Worm (Caenorhabditis elegans) whole organism, L1 larva: ENCODE results near the gene rps-12.

Source experiments
- C34B4.2 ChIP-seq: sonication (generic microtip); optimal IDR thresholded peaks from 2 replicates; lab custom pipeline; 2017; ENCODE audit warnings: mild to moderate bottlenecking, missing genetic modification characterization, missing compliant biosample characterization
- aha-1 ChIP-seq: fragments of 150-350 bp; optimal IDR thresholded peaks from 2 replicates; lab custom pipeline; 2014; ENCODE audit warnings: missing biosample characterization, missing genetic modification characterization
- ama-1 ChIP-seq: fragments of 150-350 bp; optimal IDR thresholded peaks from 2 replicates; lab custom pipeline; 2014
- ceh-82 ChIP-seq, 3 experiments: fragments of 150-350 bp in 1 of 3; sonication (generic microtip) in 2 of 3; optimal IDR thresholded peaks; 2 replicates each; lab custom pipeline; 2014 to 2017; ENCODE audit warnings: missing biosample characterization in 3 of 3, missing genetic modification characterization in 3 of 3
- dsc-1 ChIP-seq: sonication (generic microtip); optimal IDR thresholded peaks from 2 replicates; lab custom pipeline; 2016; ENCODE audit warnings: mild to moderate bottlenecking, missing genetic modification characterization, missing compliant biosample characterization
- egl-27 ChIP-seq, 2 experiments: fragments of 150-350 bp in 1 of 2; sonication (generic microtip); optimal IDR thresholded peaks; 3 replicates each; lab custom pipeline; 2017 to 2018; ENCODE audit warnings: missing biosample characterization in 2 of 2, missing genetic modification characterization in 2 of 2, missing genetic modification reagents in 2 of 2
- fkh-4 ChIP-seq: sonication (generic microtip); optimal IDR thresholded peaks from 2 replicates; lab custom pipeline; 2016; ENCODE audit warnings: missing compliant biosample characterization, missing genetic modification characterization, borderline replicate concordance
- hlh-17 ChIP-seq: fragments of 200-800 bp; sonication (Bioruptor generic); optimal IDR thresholded peaks from 2 replicates; lab custom pipeline; 2018; ENCODE audit warnings: missing genetic modification characterization, mild to moderate bottlenecking, missing compliant biosample characterization, moderate library complexity, borderline replicate concordance
- hlh-4 ChIP-seq: sonication (generic microtip); optimal IDR thresholded peaks from 2 replicates; lab custom pipeline; 2016; ENCODE audit warnings: mild to moderate bottlenecking, missing genetic modification characterization, missing compliant biosample characterization
- lin-13 ChIP-seq: fragments of 150-350 bp; optimal IDR thresholded peaks from 2 replicates; lab custom pipeline; 2014; ENCODE audit warnings: missing biosample characterization, missing genetic modification reagents, missing genetic modification characterization
- lin-14 ChIP-seq: fragments of 200-800 bp; sonication (Bioruptor generic); optimal IDR thresholded peaks from 2 replicates; lab custom pipeline; 2018; ENCODE audit warnings: mild to moderate bottlenecking, missing genetic modification characterization, moderate library complexity, missing compliant biosample characterization
- lir-3 ChIP-seq: sonication (generic microtip); optimal IDR thresholded peaks from 2 replicates; lab custom pipeline; 2016; ENCODE audit warnings: mild to moderate bottlenecking, missing genetic modification characterization, moderate library complexity, missing compliant biosample characterization; ENCODE audit not compliant: poor library complexity
- mef-2 ChIP-seq: fragments of 150-350 bp; optimal IDR thresholded peaks from 2 replicates; lab custom pipeline; 2014; ENCODE audit warnings: missing biosample characterization, missing genetic modification characterization
- nhr-11 ChIP-seq: fragments of 150-350 bp; optimal IDR thresholded peaks from 2 replicates; lab custom pipeline; 2014; ENCODE audit warnings: missing biosample characterization, missing genetic modification characterization
- nhr-12 ChIP-seq: sonication (generic microtip); optimal IDR thresholded peaks from 2 replicates; lab custom pipeline; 2017; ENCODE audit warnings: missing biosample characterization, missing genetic modification characterization
- nhr-19 ChIP-seq: fragments of 200-800 bp; sonication (Bioruptor generic); conservative IDR thresholded peaks from 2 replicates; pipeline ENCODE4 v1.3.6; 2022; ENCODE audit warnings: missing genetic modification characterization, missing compliant biosample characterization
- nhr-237 ChIP-seq: fragments of 150-350 bp; optimal IDR thresholded peaks from 2 replicates; lab custom pipeline; 2014; ENCODE audit warnings: missing biosample characterization, missing genetic modification characterization
- nhr-28 ChIP-seq: fragments of 150-350 bp; optimal IDR thresholded peaks from 2 replicates; lab custom pipeline; 2014; ENCODE audit warnings: missing biosample characterization, missing genetic modification characterization
- nhr-71 ChIP-seq: sonication (generic microtip); optimal IDR thresholded peaks from 2 replicates; lab custom pipeline; 2016; ENCODE audit warnings: mild to moderate bottlenecking, missing genetic modification characterization, moderate library complexity, missing compliant biosample characterization
- nhr-76 ChIP-seq: sonication (generic microtip); optimal IDR thresholded peaks from 2 replicates; lab custom pipeline; 2017; ENCODE audit warnings: missing biosample characterization, missing genetic modification characterization
- nhr-77 ChIP-seq: fragments of 150-350 bp; optimal IDR thresholded peaks from 2 replicates; lab custom pipeline; 2014; ENCODE audit warnings: missing biosample characterization, missing genetic modification characterization
- pqm-1 ChIP-seq: sonication (generic microtip); optimal IDR thresholded peaks from 3 replicates; lab custom pipeline; 2017; ENCODE audit warnings: missing biosample characterization, missing genetic modification characterization
- rnt-1 ChIP-seq: sonication (generic microtip); optimal IDR thresholded peaks from 2 replicates; lab custom pipeline; 2016; ENCODE audit warnings: mild to moderate bottlenecking, missing genetic modification characterization, moderate library complexity, missing compliant biosample characterization
- skn-1 ChIP-seq: fragments of 150-350 bp; optimal IDR thresholded peaks from 2 replicates; lab custom pipeline; 2014; ENCODE audit warnings: missing biosample characterization, missing genetic modification characterization
- swsn-7 ChIP-seq: sonication (generic microtip); optimal IDR thresholded peaks from 2 replicates; lab custom pipeline; 2016; ENCODE audit warnings: missing genetic modification characterization, missing compliant biosample characterization
- unc-62 ChIP-seq: fragments of 150-350 bp; optimal IDR thresholded peaks from 2 replicates; lab custom pipeline; 2014; ENCODE audit warnings: missing biosample characterization, missing genetic modification reagents, missing genetic modification characterization
- unc-86 ChIP-seq: sonication (generic microtip); optimal IDR thresholded peaks from 2 replicates; lab custom pipeline; 2016; ENCODE audit warnings: missing genetic modification characterization, missing compliant biosample characterization
- unc-98 ChIP-seq: fragments of 200-800 bp; sonication (Bioruptor generic); IDR thresholded peaks from 2 replicates; pipeline ENCODE4 v1.3.6; 2022; ENCODE audit warnings: missing genetic modification characterization, missing compliant biosample characterization
- xbp-1 ChIP-seq: sonication (generic microtip); optimal IDR thresholded peaks from 2 replicates; lab custom pipeline; 2016; ENCODE audit warnings: missing genetic modification characterization, missing compliant biosample characterization
- zag-1 ChIP-seq: fragments of 150-350 bp; optimal IDR thresholded peaks from 2 replicates; lab custom pipeline; 2014; ENCODE audit warnings: missing biosample characterization, missing genetic modification characterization

Gene rps-12

DNA sequence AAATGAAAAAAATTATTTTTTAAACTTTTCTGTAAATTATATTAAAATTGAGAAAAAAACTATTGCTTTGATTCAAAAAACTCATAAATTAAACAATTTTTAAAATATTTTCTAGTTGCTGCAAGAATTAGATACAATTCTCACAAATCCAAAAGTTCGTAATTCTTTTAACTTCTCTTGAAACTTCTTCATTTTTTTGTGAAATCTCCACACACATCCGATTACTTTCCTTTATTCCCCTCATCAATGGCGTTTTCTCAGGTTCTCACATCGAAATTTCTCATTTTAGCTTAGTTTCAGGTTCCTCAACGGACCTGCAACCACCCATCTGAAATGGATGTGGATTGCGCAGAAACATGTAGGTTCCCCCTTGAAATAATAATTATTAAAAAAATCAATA lies 43.5 kb downstream of the rps-12 start, which contains the start of gene wrm-1:
Gene wrm-1, plus strand, starts transcription at position 301 of the 400 bp plus-strand sequence.
- TF ChIP-seq lin-13 (GFP tag; lab: Kevin White, UChicago), result no peak
- no peak for TF ChIP-seq zag-1 (tag; lab: Kevin White, UChicago)
- TF ChIP-seq rnt-1, result no peak
- no peak for TF ChIP-seq nhr-19 (GFP tag; lab: Robert Waterston, UW)
- no peak for TF ChIP-seq mef-2 (tag; lab: Kevin White, UChicago)
- no peak for TF ChIP-seq egl-27 (tag; optimal IDR thresholded peaks at IDR 0.05; lab: Kevin White, UChicago)
- no peak for TF ChIP-seq nhr-12
- TF ChIP-seq lin-14 (GFP tag; lab: Kevin White, UChicago), result no peak
- TF ChIP-seq unc-62 (GFP tag; lab: Kevin White, UChicago), result no peak
- no peak for TF ChIP-seq pqm-1 (tag; lab: Kevin White, UChicago)

ce11 chrIII:5727827-5728226 lies 48.7 kb downstream of the rps-12 start, which contains the start of gene egg-1:
TSS of gene egg-1 (plus strand) at chrIII:5728180.
- TF ChIP-seq xbp-1 (tag; lab: Kevin White, UChicago), result no peak
- TF ChIP-seq egl-27 (tag; optimal IDR thresholded peaks at IDR 0.05; lab: Kevin White, UChicago), result no peak

- TF ChIP-seq hlh-17 (no peak), unc-86 (tag; lab: Kevin White, UChicago) (no peak), dsc-1 (tag; lab: Kevin White, UChicago) (no peak), nhr-28 (no peak), hlh-4 (no peak), fkh-4 (tag; lab: Kevin White, UChicago) (no peak), nhr-11 (no peak), ama-1 (no peak), C34B4.2 (tag; lab: Kevin White, UChicago) (no peak), nhr-71 (tag; lab: Kevin White, UChicago) (no peak), aha-1 (tag; lab: Kevin White, UChicago) (no peak), nhr-77 (tag; lab: Kevin White, UChicago) (no peak), lir-3 (tag; lab: Kevin White, UChicago) (no peak), unc-98 (GFP tag; lab: Robert Waterston, UW) (no peak), skn-1 (tag; lab: Kevin White, UChicago) (no peak), nhr-237 (tag; lab: Kevin White, UChicago) (no peak), nhr-76 (tag; lab: Kevin White, UChicago) (no peak), unc-62 (GFP tag; lab: Kevin White, UChicago) (no peak), swsn-7 (tag; lab: Kevin White, UChicago) (no peak), ceh-82 (tag; optimal IDR thresholded peaks at IDR 0.05; lab: Kevin White, UChicago) (no peak)
These were observed 50.3 kb downstream of the rps-12 start for ce11 chrIII:5729367-5729766.
